Worm (Caenorhabditis elegans) whole organism, L4 larva: Measurements from ENCODE around the gene srh-148.
"Not testable (repeated sequence)": the region's sequence is repeated elsewhere in the genome, so short reads cannot be mapped to it uniquely, and the experiment has no call there.

Experiments used
- F26F4.8 ChIP-seq: fragments of 200-800 bp; sonication (Bioruptor generic); conservative IDR thresholded peaks from 2 replicates; pipeline ENCODE4 v1.3.6; 2022; ENCODE audit warnings: missing genetic modification characterization, missing compliant biosample characterization
- Y48G9A.11 ChIP-seq: fragments of 200-800 bp; sonication (Bioruptor generic); IDR thresholded peaks from 2 replicates; pipeline ENCODE4 v1.3.6; 2022; ENCODE audit warnings: missing genetic modification reagents, missing genetic modification characterization, missing compliant biosample characterization
- ZK337.2 ChIP-seq: fragments of 200-800 bp; sonication (Bioruptor generic); IDR thresholded peaks from 2 replicates; pipeline ENCODE4 v1.3.6; 2022; ENCODE audit warnings: missing genetic modification reagents, missing genetic modification characterization, missing compliant biosample characterization
- ceh-28 ChIP-seq: fragments of 150-350 bp; optimal IDR thresholded peaks from 2 replicates; lab custom pipeline; 2014; ENCODE audit warnings: missing biosample characterization, missing genetic modification reagents, missing genetic modification characterization
- ceh-62 ChIP-seq: sonication (generic microtip); optimal IDR thresholded peaks from 2 replicates; lab custom pipeline; 2017; ENCODE audit warnings: missing biosample characterization, missing genetic modification characterization
- ctbp-1 ChIP-seq: fragments of 200-800 bp; sonication (Bioruptor generic); IDR thresholded peaks from 2 replicates; pipeline ENCODE4 v1.3.6; 2022; ENCODE audit warnings: missing genetic modification reagents, missing genetic modification characterization, missing compliant biosample characterization
- daf-16 ChIP-seq, 3 experiments: sonication (generic microtip); optimal IDR thresholded peaks; 2 replicates each; lab custom pipeline; 2016 to 2017; ENCODE audit warnings: missing genetic modification characterization in 3 of 3, missing genetic modification reagents in 3 of 3, mild to moderate bottlenecking in 2 of 3, missing compliant biosample characterization in 2 of 3, missing biosample characterization in 1 of 3, moderate library complexity in 1 of 3
- dmd-6 ChIP-seq: fragments of 200-800 bp; sonication (Bioruptor generic); IDR thresholded peaks from 2 replicates; pipeline ENCODE4 v1.3.6; 2022; ENCODE audit warnings: missing genetic modification reagents, missing genetic modification characterization, missing compliant biosample characterization
- duxl-1 ChIP-seq: sonication (generic microtip); optimal IDR thresholded peaks from 2 replicates; lab custom pipeline; 2016; ENCODE audit warnings: mild to moderate bottlenecking, missing genetic modification characterization, moderate library complexity, missing compliant biosample characterization; ENCODE audit not compliant: poor library complexity
- egl-43 ChIP-seq: fragments of 200-800 bp; sonication (Bioruptor generic); IDR thresholded peaks from 2 replicates; pipeline ENCODE4 v1.3.6; 2022; ENCODE audit warnings: missing genetic modification reagents, missing genetic modification characterization, missing compliant biosample characterization
- fkh-10 ChIP-seq: fragments of 150-350 bp; optimal IDR thresholded peaks from 2 replicates; lab custom pipeline; 2014; ENCODE audit warnings: missing biosample characterization, missing genetic modification reagents, missing genetic modification characterization
- hif-1 ChIP-seq, 2 experiments: sonication (generic microtip); optimal IDR thresholded peaks; 2 replicates each; lab custom pipeline; 2016 to 2017; ENCODE audit warnings: missing compliant biosample characterization in 2 of 2, missing genetic modification characterization in 2 of 2, missing genetic modification reagents in 2 of 2, missing genotype in 2 of 2, mild to moderate bottlenecking in 1 of 2
- hlh-11 ChIP-seq: fragments of 200-800 bp; sonication (Bioruptor generic); optimal IDR thresholded peaks from 2 replicates; lab custom pipeline; 2018; ENCODE audit warnings: mild to moderate bottlenecking, missing genetic modification characterization, missing compliant biosample characterization
- lin-13 ChIP-seq: fragments of 150-350 bp; optimal IDR thresholded peaks from 2 replicates; lab custom pipeline; 2014; ENCODE audit warnings: missing biosample characterization, missing genetic modification reagents, missing genetic modification characterization
- lin-15B ChIP-seq: fragments of 150-350 bp; sonication (generic microtip); optimal IDR thresholded peaks from 3 replicates; lab custom pipeline; 2014; ENCODE audit warnings: missing biosample characterization, missing genetic modification characterization
- lin-29 ChIP-seq: fragments of 200-800 bp; sonication (Bioruptor generic); IDR thresholded peaks from 2 replicates; pipeline ENCODE4 v1.3.6; 2022; ENCODE audit warnings: missing genetic modification reagents, missing genetic modification characterization, missing compliant biosample characterization
- lir-3 ChIP-seq: sonication (generic microtip); optimal IDR thresholded peaks from 2 replicates; lab custom pipeline; 2016; ENCODE audit warnings: mild to moderate bottlenecking, missing genetic modification characterization, missing compliant biosample characterization
- madf-5 ChIP-seq, 2 experiments: fragments of 200-800 bp; sonication (Bioruptor generic); IDR thresholded peaks; 2 replicates each; pipeline ENCODE4 v1.3.6; 2022; ENCODE audit warnings: missing compliant biosample characterization in 2 of 2, missing genetic modification characterization in 2 of 2
- madf-9 ChIP-seq: fragments of 200-800 bp; sonication (Bioruptor generic); conservative IDR thresholded peaks from 2 replicates; pipeline ENCODE4 v1.3.6; 2022; ENCODE audit warnings: missing genetic modification reagents, missing genetic modification characterization, missing compliant biosample characterization
- mdl-1 ChIP-seq, 2 experiments: fragments of 150-350 bp in 1 of 2; sonication (generic microtip) in 1 of 2; optimal IDR thresholded peaks; 2 replicates each; lab custom pipeline; 2014 to 2017; ENCODE audit warnings: missing biosample characterization in 2 of 2, missing genetic modification characterization in 2 of 2
- mep-1 ChIP-seq: fragments of 150-350 bp; sonication (generic microtip); optimal IDR thresholded peaks from 3 replicates; lab custom pipeline; 2014; ENCODE audit warnings: missing biosample characterization, missing genetic modification characterization
- mxl-2 ChIP-seq: fragments of 200-800 bp; sonication (Bioruptor generic); conservative IDR thresholded peaks from 2 replicates; pipeline ENCODE4 v1.3.6; 2022; ENCODE audit warnings: missing genetic modification reagents, missing genetic modification characterization, missing compliant biosample characterization
- nhr-102 ChIP-seq: sonication (generic microtip); optimal IDR thresholded peaks from 2 replicates; lab custom pipeline; 2016; ENCODE audit warnings: mild to moderate bottlenecking, missing genetic modification characterization, moderate library complexity, missing compliant biosample characterization
- nhr-25 ChIP-seq: sonication (generic microtip); optimal IDR thresholded peaks from 2 replicates; lab custom pipeline; 2017; ENCODE audit warnings: missing genetic modification characterization, mild to moderate bottlenecking, missing compliant biosample characterization, antibody characterized with exemption, moderate library complexity, borderline replicate concordance; ENCODE audit not compliant: insufficient read depth
- nhr-48 ChIP-seq: sonication (generic microtip); optimal IDR thresholded peaks from 2 replicates; lab custom pipeline; 2016; ENCODE audit warnings: mild to moderate bottlenecking, missing genetic modification characterization, missing compliant biosample characterization
- nhr-6 ChIP-seq: fragments of 150-350 bp; optimal IDR thresholded peaks from 2 replicates; lab custom pipeline; 2014; ENCODE audit warnings: missing biosample characterization, missing genetic modification characterization
- nhr-77 ChIP-seq: fragments of 150-350 bp; optimal IDR thresholded peaks from 2 replicates; lab custom pipeline; 2014; ENCODE audit warnings: missing biosample characterization, missing genetic modification characterization
- pha-4 ChIP-seq, 2 experiments: fragments of 150-350 bp in 1 of 2; fragments of 200-800 bp in 1 of 2; sonication (Bioruptor generic) in 1 of 2; IDR thresholded peaks in 1 of 2; optimal IDR thresholded peaks in 1 of 2; 2 replicates each; pipeline versions ENCODE4 v1.3.6 to Lab custom; 2014 to 2022; ENCODE audit warnings: missing genetic modification characterization in 2 of 2, missing genetic modification reagents in 2 of 2, missing biosample characterization in 1 of 2, missing compliant biosample characterization in 1 of 2
- skn-1 ChIP-seq: fragments of 150-350 bp; optimal IDR thresholded peaks from 2 replicates; lab custom pipeline; 2014; ENCODE audit warnings: missing biosample characterization, missing genetic modification characterization
- snpc-4 ChIP-seq: fragments of 150-350 bp; optimal IDR thresholded peaks from 2 replicates; lab custom pipeline; 2014; ENCODE audit warnings: missing biosample characterization, missing genetic modification characterization
- spr-1 ChIP-seq: sonication (generic microtip); optimal IDR thresholded peaks from 2 replicates; lab custom pipeline; 2016; ENCODE audit warnings: mild to moderate bottlenecking, missing genetic modification characterization, missing compliant biosample characterization
- tra-1 ChIP-seq: fragments of 200-800 bp; sonication (Bioruptor generic); IDR thresholded peaks from 2 replicates; pipeline ENCODE4 v1.3.6; 2022; ENCODE audit warnings: missing genetic modification reagents, missing genetic modification characterization, missing compliant biosample characterization
- unc-62 ChIP-seq, 3 experiments: fragments of 150-350 bp in 1 of 3; sonication (generic microtip); optimal IDR thresholded peaks in 2 of 3; peaks in 1 of 3; 1 replicate in 1 of 3; 2 replicates in 2 of 3; lab custom pipeline; 2014 to 2017; ENCODE audit warnings: missing biosample characterization in 3 of 3, missing genetic modification characterization in 3 of 3, missing genetic modification reagents in 3 of 3, missing genotype in 1 of 3
- vab-7 ChIP-seq: fragments of 200-800 bp; sonication (Bioruptor generic); IDR thresholded peaks from 2 replicates; pipeline ENCODE4 v1.3.6; 2022; ENCODE audit warnings: missing genetic modification reagents, missing genetic modification characterization, missing compliant biosample characterization
- zag-1 ChIP-seq: fragments of 150-350 bp; optimal IDR thresholded peaks from 2 replicates; lab custom pipeline; 2014; ENCODE audit warnings: missing biosample characterization, missing genetic modification characterization
- zfp-2 ChIP-seq: sonication (generic microtip); optimal IDR thresholded peaks from 2 replicates; lab custom pipeline; 2016; ENCODE audit warnings: mild to moderate bottlenecking, missing genetic modification characterization, missing compliant biosample characterization
- zip-11 ChIP-seq: fragments of 200-800 bp; sonication (Bioruptor generic); IDR thresholded peaks from 2 replicates; pipeline ENCODE4 v1.3.6; 2022; ENCODE audit warnings: missing genetic modification characterization, missing compliant biosample characterization
- zip-2 ChIP-seq: fragments of 150-350 bp; optimal IDR thresholded peaks from 2 replicates; lab custom pipeline; 2014; ENCODE audit warnings: missing biosample characterization, missing genetic modification characterization
- ztf-11 ChIP-seq: fragments of 150-350 bp; optimal IDR thresholded peaks from 2 replicates; lab custom pipeline; 2014; ENCODE audit warnings: missing biosample characterization, missing genetic modification characterization

The srh-148 gene

ce11 chrV:15858292-15858691 lies at the start of gene srh-148:
Gene srh-148, minus strand, starts transcription at chrV:15858392.
- no peak for TF ChIP-seq vab-7 (GFP tag; lab: Robert Waterston, UW)
- TF ChIP-seq fkh-10 (GFP tag; lab: Kevin White, UChicago): no peak
- TF ChIP-seq madf-5 (GFP tag; IDR thresholded peaks at IDR 0.05; lab: Robert Waterston, UW): no peak

DNA sequence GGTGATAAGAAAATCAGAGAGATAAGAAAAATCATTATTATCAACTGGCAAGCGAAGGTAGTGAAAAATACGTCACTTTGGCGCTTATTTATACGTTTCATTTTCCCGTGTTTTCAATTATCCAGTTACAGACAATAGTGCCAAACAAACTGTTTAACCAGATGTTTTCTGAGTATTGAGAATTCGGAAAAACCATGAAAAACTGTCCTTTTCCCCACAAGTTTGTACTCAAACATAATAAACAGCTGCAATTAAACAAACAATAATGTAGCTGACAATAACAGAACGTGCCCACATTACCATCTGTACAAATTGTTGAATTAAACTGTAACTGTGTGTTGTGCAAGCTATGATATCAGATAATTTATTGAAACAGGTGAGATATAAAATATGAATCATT lies 47.3 kb upstream of the srh-148 start, which contains the start of the genes F35E8.1 and F35E8.2:
Gene F35E8.1, minus strand, starts transcription at position 101 of the 400 bp plus-strand sequence.
Gene F35E8.2, plus strand, starts transcription at position 132 of the 400 bp plus-strand sequence.
- TF ChIP-seq dmd-6 (GFP tag; lab: Robert Waterston, UW) (0 out of 2 replicates have a peak, but pooled peaks have one; percentile 14), daf-16 (tag; optimal IDR thresholded peaks at IDR 0.05; lab: Kevin White, UChicago) (peak; percentile 46)
- not testable (repeated sequence) for TF ChIP-seq daf-16 (GFP tag; optimal IDR thresholded peaks at IDR 0.05; lab: Kevin White, UChicago)

- TF ChIP-seq snpc-4 (tag; lab: Kevin White, UChicago): no peak
- no peak for TF ChIP-seq madf-9 (GFP tag; lab: Robert Waterston, UW)
- no peak for TF ChIP-seq ceh-62 (tag; lab: Kevin White, UChicago)
- TF ChIP-seq zfp-2: no peak
- no peak for TF ChIP-seq hif-1 (tag; optimal IDR thresholded peaks at IDR 0.05; lab: Kevin White, UChicago)
- no peak for TF ChIP-seq nhr-48 (tag; lab: Kevin White, UChicago)
- TF ChIP-seq mxl-2 (GFP tag; lab: Robert Waterston, UW): no peak
- TF ChIP-seq duxl-1: no peak
- no peak for TF ChIP-seq F26F4.8 (GFP tag; lab: Robert Waterston, UW)
- TF ChIP-seq tra-1 (GFP tag; lab: Robert Waterston, UW): no peak
- no peak for TF ChIP-seq nhr-6
- no peak for TF ChIP-seq ztf-11
- no peak for TF ChIP-seq pha-4 (GFP tag; IDR thresholded peaks at IDR 0.05; lab: Robert Waterston, UW)
- no peak for TF ChIP-seq pha-4 (tag; optimal IDR thresholded peaks at IDR 0.05; lab: Kevin White, UChicago)
- TF ChIP-seq nhr-102 (tag; lab: Kevin White, UChicago): no peak
- no peak for TF ChIP-seq mep-1 (tag; lab: Kevin White, UChicago)
- TF ChIP-seq nhr-77 (tag; lab: Kevin White, UChicago): no peak
- no peak for TF ChIP-seq egl-43 (GFP tag; lab: Robert Waterston, UW)
- no peak for TF ChIP-seq nhr-25 (tag; lab: Kevin White, UChicago)
- no peak for TF ChIP-seq zip-2 (tag; lab: Kevin White, UChicago)
- no peak for TF ChIP-seq ceh-28 (tag; lab: Kevin White, UChicago)
- TF ChIP-seq, all 104 proteins: peak for 0
These were observed 42.4 kb upstream of the srh-148 start for ce11 chrV:15900564-15900963.

ce11 chrV:15899696-15900095 lies 41.5 kb upstream of the srh-148 start, which contains the start of gene T06C12.14:
Gene T06C12.14, plus strand, starts transcription at chrV:15899996.
- TF ChIP-seq unc-62 (GFP tag; optimal IDR thresholded peaks at IDR 0.05 in 1 of 2; lab: Kevin White, UChicago) (peak in 1 of 2 experiments; percentile 53), unc-62 (tag; optimal IDR thresholded peaks at IDR 0.05; lab: Kevin White, UChicago) (no peak), tra-1 (GFP tag; lab: Robert Waterston, UW) (no peak)

DNA sequence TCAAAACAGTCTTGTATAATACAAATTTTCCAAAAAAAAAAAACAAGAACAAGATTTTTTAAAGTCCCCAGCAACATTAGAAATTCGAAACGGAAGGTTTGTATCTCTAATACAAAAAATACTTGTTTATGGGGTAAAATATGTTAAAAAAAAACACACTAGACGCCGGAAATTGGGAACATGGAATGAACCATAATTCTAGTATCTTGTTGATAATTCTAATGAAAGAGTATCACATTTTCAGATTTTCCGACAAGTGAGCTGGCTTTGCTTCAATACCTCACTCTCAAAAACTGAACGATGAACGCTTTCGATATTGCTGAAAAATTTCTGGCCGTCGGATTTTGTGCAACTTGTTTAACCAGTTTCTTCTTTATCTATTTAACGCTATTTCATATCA lies 39.5 kb upstream of the srh-148 start, which contains the start of gene str-60:
Gene str-60, plus strand, starts transcription at position 301 of the 400 bp plus-strand sequence.
- TF ChIP-seq spr-1 (no peak), zip-11 (GFP tag; lab: Robert Waterston, UW) (no peak), nhr-102 (tag; lab: Kevin White, UChicago) (no peak), nhr-6 (no peak), zag-1 (tag; lab: Kevin White, UChicago) (no peak), fkh-10 (GFP tag; lab: Kevin White, UChicago) (no peak), skn-1 (tag; lab: Kevin White, UChicago) (no peak), lin-13 (GFP tag; lab: Kevin White, UChicago) (no peak), Y48G9A.11 (GFP tag; lab: Robert Waterston, UW) (no peak), madf-9 (GFP tag; lab: Robert Waterston, UW) (no peak), F26F4.8 (GFP tag; lab: Robert Waterston, UW) (no peak), hlh-11 (tag; lab: Kevin White, UChicago) (no peak), lin-29 (GFP tag; lab: Robert Waterston, UW) (no peak), lir-3 (no peak), lin-15B (tag; lab: Kevin White, UChicago) (no peak), mdl-1 (tag; optimal IDR thresholded peaks at IDR 0.05; lab: Kevin White, UChicago) (no peak), pha-4 (GFP tag; IDR thresholded peaks at IDR 0.05; lab: Robert Waterston, UW) (no peak), pha-4 (tag; optimal IDR thresholded peaks at IDR 0.05; lab: Kevin White, UChicago) (no peak), ZK337.2 (GFP tag; lab: Robert Waterston, UW) (no peak), ctbp-1 (no peak)
